Fruit fly (Drosophila melanogaster) whole organism, prepupa: ENCODE measurements around the gene c12.2.

Experiments used
- Blimp-1 ChIP-seq: fragments of 200-800 bp; sonication (Bioruptor generic); optimal IDR thresholded peaks from 3 replicates; lab custom pipeline; 2017; ENCODE audit warnings: missing biosample characterization, missing genetic modification characterization, mild to moderate bottlenecking, moderate library complexity, missing genetic modification reagents
- CG10631 ChIP-seq: fragments of 200-800 bp; sonication (Bioruptor generic); optimal IDR thresholded peaks from 2 replicates; lab custom pipeline; 2016; ENCODE audit warnings: missing biosample characterization, missing genetic modification characterization
- CG10669 ChIP-seq: fragments of 200-800 bp; sonication (Bioruptor generic); optimal IDR thresholded peaks from 3 replicates; lab custom pipeline; 2018; ENCODE audit warnings: missing biosample characterization, mild to moderate bottlenecking, missing genetic modification characterization, moderate library complexity
- CG11762 ChIP-seq: fragments of 200-800 bp; sonication (Bioruptor generic); optimal IDR thresholded peaks from 3 replicates; lab custom pipeline; 2016; ENCODE audit warnings: missing biosample characterization, missing genetic modification characterization; ENCODE audit not compliant: insufficient read depth
- CG11902 ChIP-seq: fragments of 200-800 bp; sonication (Bioruptor generic); optimal IDR thresholded peaks from 3 replicates; lab custom pipeline; 2016; ENCODE audit warnings: missing biosample characterization, missing genetic modification characterization
- CG1621 ChIP-seq: fragments of 200-800 bp; sonication (Bioruptor generic); optimal IDR thresholded peaks from 3 replicates; lab custom pipeline; 2018; ENCODE audit warnings: missing biosample characterization, mild to moderate bottlenecking, missing genetic modification characterization
- CG3032 ChIP-seq: fragments of 200-800 bp; optimal IDR thresholded peaks from 2 replicates; lab custom pipeline; 2019; ENCODE audit warnings: missing biosample characterization, mild to moderate bottlenecking, missing genetic modification characterization, moderate library complexity
- CG32006 ChIP-seq: fragments of 200-800 bp; sonication (Bioruptor generic); optimal IDR thresholded peaks from 3 replicates; lab custom pipeline; 2017; ENCODE audit warnings: missing biosample characterization, mild to moderate bottlenecking, missing genetic modification characterization
- CG4318 ChIP-seq: fragments of 200-800 bp; sonication (Bioruptor generic); optimal IDR thresholded peaks from 3 replicates; lab custom pipeline; 2017; ENCODE audit warnings: missing biosample characterization, mild to moderate bottlenecking, missing genetic modification characterization
- CG6163 ChIP-seq: fragments of 200-800 bp; sonication (Bioruptor generic); IDR thresholded peaks from 3 replicates; pipeline ENCODE4 v1.3.6; 2022; ENCODE audit warnings: missing biosample characterization, missing genetic modification characterization
- CG6276 ChIP-seq: fragments of 200-800 bp; sonication (Bioruptor generic); optimal IDR thresholded peaks from 2 replicates; lab custom pipeline; 2017; ENCODE audit warnings: missing biosample characterization, mild to moderate bottlenecking, missing genetic modification characterization
- CG6792 ChIP-seq: fragments of 200-800 bp; sonication (Bioruptor generic); optimal IDR thresholded peaks from 3 replicates; lab custom pipeline; 2016; ENCODE audit warnings: missing biosample characterization, missing genetic modification characterization
- CG6854 ChIP-seq: fragments of 200-800 bp; sonication (Bioruptor generic); optimal IDR thresholded peaks from 2 replicates; lab custom pipeline; 2017; ENCODE audit warnings: missing biosample characterization, mild to moderate bottlenecking, missing genetic modification characterization
- CG7368 ChIP-seq: fragments of 200-800 bp; sonication (Bioruptor generic); optimal IDR thresholded peaks from 3 replicates; lab custom pipeline; 2016; ENCODE audit warnings: missing biosample characterization, missing genetic modification characterization
- CG8119 ChIP-seq: fragments of 200-800 bp; sonication (Bioruptor generic); IDR thresholded peaks from 3 replicates; pipeline ENCODE4 v1.3.6; 2022; ENCODE audit warnings: missing biosample characterization, missing genetic modification characterization
- CG8319 ChIP-seq: fragments of 200-800 bp; sonication (Bioruptor generic); optimal IDR thresholded peaks from 3 replicates; lab custom pipeline; 2016; ENCODE audit warnings: missing biosample characterization, missing genetic modification characterization
- CG8632 ChIP-seq: fragments of 200-800 bp; sonication (Bioruptor generic); optimal IDR thresholded peaks from 3 replicates; lab custom pipeline; 2016; ENCODE audit warnings: missing biosample characterization, missing genetic modification characterization
- CG9139 ChIP-seq: fragments of 200-800 bp; sonication (Bioruptor generic); optimal IDR thresholded peaks from 3 replicates; lab custom pipeline; 2017; ENCODE audit warnings: missing biosample characterization, mild to moderate bottlenecking, missing genetic modification characterization
- Eip75B ChIP-seq: fragments of 200-800 bp; sonication (Bioruptor generic); optimal IDR thresholded peaks from 3 replicates; lab custom pipeline; 2016; ENCODE audit warnings: missing biosample characterization, missing genetic modification characterization
- Ets21C ChIP-seq: fragments of 200-800 bp; sonication (Bioruptor generic); optimal IDR thresholded peaks from 3 replicates; lab custom pipeline; 2016; ENCODE audit warnings: missing biosample characterization, missing genetic modification characterization
- Hr4 ChIP-seq: fragments of 200-800 bp; sonication (Bioruptor generic); optimal IDR thresholded peaks from 3 replicates; lab custom pipeline; 2016; ENCODE audit warnings: missing biosample characterization, missing genetic modification characterization
- Lpt ChIP-seq: fragments of 200-800 bp; sonication (Bioruptor generic); optimal IDR thresholded peaks from 3 replicates; lab custom pipeline; 2016; ENCODE audit warnings: missing biosample characterization, missing genetic modification characterization
- Met ChIP-seq: fragments of 200-800 bp; sonication (Bioruptor generic); optimal IDR thresholded peaks from 3 replicates; lab custom pipeline; 2016; ENCODE audit warnings: missing biosample characterization, missing genetic modification characterization
- OdsH ChIP-seq: fragments of 200-800 bp; sonication (Bioruptor generic); optimal IDR thresholded peaks from 3 replicates; lab custom pipeline; 2016; ENCODE audit warnings: missing biosample characterization, missing genetic modification characterization
- Smox ChIP-seq: fragments of 200-800 bp; sonication (Bioruptor generic); optimal IDR thresholded peaks from 3 replicates; lab custom pipeline; 2016; ENCODE audit warnings: missing biosample characterization, missing genetic modification characterization
- Sox15 ChIP-seq: fragments of 200-800 bp; sonication (Bioruptor generic); optimal IDR thresholded peaks from 3 replicates; lab custom pipeline; 2016; ENCODE audit warnings: missing biosample characterization, missing genetic modification characterization
- cyc ChIP-seq: fragments of 200-800 bp; sonication (Bioruptor generic); optimal IDR thresholded peaks from 3 replicates; lab custom pipeline; 2016; ENCODE audit warnings: missing biosample characterization, missing genetic modification characterization
- esn ChIP-seq: fragments of 200-800 bp; sonication (Bioruptor generic); optimal IDR thresholded peaks from 2 replicates; lab custom pipeline; 2016; ENCODE audit warnings: missing biosample characterization, mild to moderate bottlenecking, missing genetic modification characterization, moderate library complexity
- fd85E ChIP-seq: fragments of 200-800 bp; sonication (Bioruptor generic); optimal IDR thresholded peaks from 3 replicates; lab custom pipeline; 2016; ENCODE audit warnings: missing biosample characterization, missing genetic modification characterization
- fkh ChIP-seq: fragments of 200-800 bp; sonication (Bioruptor generic); optimal IDR thresholded peaks from 3 replicates; lab custom pipeline; 2017; ENCODE audit warnings: missing biosample characterization, mild to moderate bottlenecking, missing genetic modification characterization, moderate library complexity
- pdm3 ChIP-seq: fragments of 200-800 bp; sonication (Bioruptor generic); optimal IDR thresholded peaks from 3 replicates; lab custom pipeline; 2016; ENCODE audit warnings: missing biosample characterization, missing genetic modification characterization
- salr ChIP-seq, 2 experiments: fragments of 200-800 bp; sonication (Bioruptor generic); optimal IDR thresholded peaks; 3 replicates each; lab custom pipeline; 2016 to 2018; ENCODE audit warnings: missing biosample characterization in 2 of 2, missing genetic modification characterization in 2 of 2, mild to moderate bottlenecking in 1 of 2
- ss ChIP-seq, 2 experiments: fragments of 200-800 bp; sonication (Bioruptor generic); optimal IDR thresholded peaks; 2 replicates in 1 of 2; 3 replicates in 1 of 2; lab custom pipeline; 2017 to 2018; ENCODE audit warnings: mild to moderate bottlenecking in 2 of 2, missing biosample characterization in 2 of 2, missing genetic modification characterization in 2 of 2, moderate library complexity in 1 of 2
- vri ChIP-seq: fragments of 200-800 bp; sonication (Bioruptor generic); optimal IDR thresholded peaks from 3 replicates; lab custom pipeline; 2016; ENCODE audit warnings: missing biosample characterization, mild to moderate bottlenecking, missing genetic modification characterization

c12.2 gene

dm6 chrX:9344482-9345106, 25.4 kb downstream of the c12.2 start (continued):
- TF ChIP-seq CG6163 (GFP tag; lab: Robert Waterston, UW), result no peak; the same call in 2 of the 3 replicates
- peak; percentile 53 for TF ChIP-seq CG7368 (GFP tag; lab: Kevin White, UChicago)
- TF ChIP-seq Lpt, result peak; percentile 62
- peak; percentile 63 for TF ChIP-seq OdsH (GFP tag; lab: Kevin White, UChicago)
- peak; percentile 72 for TF ChIP-seq vri (GFP tag; lab: Kevin White, UChicago)
- peak; percentile 67 for TF ChIP-seq CG11762
- TF ChIP-seq CG6854 (GFP tag; lab: Kevin White, UChicago), result peak; percentile 15
- peak; percentile 58 for TF ChIP-seq CG10631
- peak; percentile 72 for TF ChIP-seq CG6792 (GFP tag; lab: Kevin White, UChicago)
- TF ChIP-seq CG8119 (GFP tag; lab: Robert Waterston, UW), result peak; percentile 56; the same call in 2 of the 3 replicates
- no peak for TF ChIP-seq fd85E (GFP tag; lab: Kevin White, UChicago)
- TF ChIP-seq CG9139 (GFP tag; lab: Kevin White, UChicago), result no peak
- TF ChIP-seq Sox15 (GFP tag; lab: Kevin White, UChicago), result peak; percentile 72
- TF ChIP-seq cyc (GFP tag; lab: Kevin White, UChicago), result peak; percentile 76
- peak; percentile 71 for TF ChIP-seq esn
- TF ChIP-seq salr (GFP tag; optimal IDR thresholded peaks at IDR 0.05; lab: Kevin White, UChicago), result peak in 1 of 2 experiments; percentile 80
- peak; percentile 62 for TF ChIP-seq Smox (GFP tag; lab: Kevin White, UChicago)
- peak; percentile 71 for TF ChIP-seq pdm3 (GFP tag; lab: Kevin White, UChicago)
- peak; percentile 75 for TF ChIP-seq CG10669 (GFP tag; lab: Kevin White, UChicago)
- TF ChIP-seq Hr4 (GFP tag; lab: Kevin White, UChicago), result peak; percentile 56
- TF ChIP-seq CG4318 (GFP tag; lab: Kevin White, UChicago), result peak; percentile 41
- peak; percentile 22 for TF ChIP-seq fkh (GFP tag; lab: Kevin White, UChicago)
- peak; percentile 75 for TF ChIP-seq CG32006 (GFP tag; lab: Kevin White, UChicago)
- peak; percentile 27 for TF ChIP-seq CG3032 (tag; lab: Kevin White, UChicago)
- peak; percentile 75 for TF ChIP-seq Met (GFP tag; lab: Kevin White, UChicago)

dm6 chrX:9345522-9345921, 26.4 kb downstream of the c12.2 start:
- TF ChIP-seq Met (GFP tag; lab: Kevin White, UChicago) (no peak), Eip75B (GFP tag; lab: Kevin White, UChicago) (no peak), pdm3 (GFP tag; lab: Kevin White, UChicago) (no peak), ss (GFP tag; optimal IDR thresholded peaks at IDR 0.05; lab: Kevin White, UChicago) (no peak), CG11902 (GFP tag; lab: Kevin White, UChicago) (no peak), CG8632 (no peak), CG6276 (GFP tag; lab: Kevin White, UChicago) (no peak), CG1621 (tag; lab: Kevin White, UChicago) (no peak)

dm6 chrX:9347767-9348166, 28.6 kb downstream of the c12.2 start:
- TF ChIP-seq CG10631 (no peak), CG8119 (GFP tag; lab: Robert Waterston, UW) (0 out of 3 replicates have a peak, but pooled peaks have one; percentile 35), CG32006 (GFP tag; lab: Kevin White, UChicago) (peak; percentile 52), CG7368 (GFP tag; lab: Kevin White, UChicago) (no peak), Ets21C (GFP tag; lab: Kevin White, UChicago) (no peak), CG4318 (GFP tag; lab: Kevin White, UChicago) (no peak), Blimp-1 (no peak), CG8319 (GFP tag; lab: Kevin White, UChicago) (no peak), CG6276 (GFP tag; lab: Kevin White, UChicago) (no peak), CG6854 (GFP tag; lab: Kevin White, UChicago) (no peak), salr (GFP tag; optimal IDR thresholded peaks at IDR 0.05; lab: Kevin White, UChicago) (no peak)
- TF ChIP-seq, all 60 proteins: peak for 2
